Fruit fly (Drosophila melanogaster) whole organism, embryonic: ENCODE data around the gene Atg18b.

Experiments used
- Antp ChIP-seq: fragments of 200-800 bp; sonication (Bioruptor generic); optimal IDR thresholded peaks from 3 replicates; lab custom pipeline; 2016; ENCODE audit warnings: missing biosample characterization, missing genetic modification characterization
- B-H1 ChIP-seq: fragments of 200-800 bp; sonication (Bioruptor generic); IDR thresholded peaks from 3 replicates; pipeline ENCODE4 v1.3.6; 2022; ENCODE audit warnings: missing biosample characterization, missing genetic modification characterization
- CG12391 ChIP-seq: fragments of 200-800 bp; sonication (Bioruptor generic); optimal IDR thresholded peaks from 3 replicates; lab custom pipeline; 2018; ENCODE audit warnings: missing biosample characterization, mild to moderate bottlenecking, missing genetic modification characterization, moderate library complexity
- CG13424 ChIP-seq: fragments of 200-800 bp; sonication (Bioruptor generic); optimal IDR thresholded peaks from 2 replicates; lab custom pipeline; 2019; ENCODE audit warnings: missing biosample characterization, mild to moderate bottlenecking, missing genetic modification characterization, moderate library complexity
- CG13894 ChIP-seq: fragments of 200-800 bp; sonication (Bioruptor generic); optimal IDR thresholded peaks from 3 replicates; lab custom pipeline; 2018; ENCODE audit warnings: missing biosample characterization, mild to moderate bottlenecking, missing genetic modification characterization, moderate library complexity
- CG15514 ChIP-seq: fragments of 200-800 bp; sonication (Bioruptor generic); optimal IDR thresholded peaks from 3 replicates; lab custom pipeline; 2017; ENCODE audit warnings: missing biosample characterization, missing genetic modification characterization, mild to moderate bottlenecking, moderate library complexity, missing genetic modification reagents
- CG17361 ChIP-seq: fragments of 200-800 bp; sonication (Bioruptor generic); IDR thresholded peaks from 3 replicates; pipeline ENCODE4 v1.3.6; 2022; ENCODE audit warnings: missing biosample characterization, missing genetic modification characterization
- CG2120 ChIP-seq: fragments of 200-800 bp; sonication (Bioruptor generic); optimal IDR thresholded peaks from 3 replicates; lab custom pipeline; 2016; ENCODE audit warnings: missing biosample characterization, missing genetic modification characterization
- CG2202 ChIP-seq: fragments of 200-800 bp; sonication (Bioruptor generic); optimal IDR thresholded peaks from 2 replicates; lab custom pipeline; 2018; ENCODE audit warnings: missing biosample characterization, mild to moderate bottlenecking, missing genetic modification characterization
- CG30020 ChIP-seq: fragments of 200-800 bp; optimal IDR thresholded peaks from 2 replicates; lab custom pipeline; 2019; ENCODE audit warnings: missing biosample characterization, mild to moderate bottlenecking, missing genetic modification characterization, moderate library complexity
- CG32772 ChIP-seq: fragments of 200-800 bp; sonication (Bioruptor generic); IDR thresholded peaks from 2 replicates; pipeline ENCODE4 v1.3.6; 2022; ENCODE audit warnings: missing biosample characterization, missing genetic modification characterization
- CG33557 ChIP-seq: fragments of 200-800 bp; sonication (Bioruptor generic); optimal IDR thresholded peaks from 2 replicates; lab custom pipeline; 2019; ENCODE audit warnings: missing biosample characterization, mild to moderate bottlenecking, missing genetic modification characterization, moderate library complexity
- CG5180 ChIP-seq: fragments of 200-800 bp; sonication (Bioruptor generic); optimal IDR thresholded peaks from 3 replicates; lab custom pipeline; 2017; ENCODE audit warnings: missing biosample characterization, missing genetic modification characterization, mild to moderate bottlenecking, moderate library complexity, missing genetic modification reagents
- CG8765 ChIP-seq: fragments of 200-800 bp; sonication (Bioruptor generic); IDR thresholded peaks from 2 replicates; pipeline ENCODE4 v1.3.6; 2022; ENCODE audit warnings: missing biosample characterization, missing genetic modification characterization
- CG8924 ChIP-seq: fragments of 200-800 bp; optimal IDR thresholded peaks from 3 replicates; lab custom pipeline; 2019; ENCODE audit warnings: missing biosample characterization, mild to moderate bottlenecking, missing genetic modification characterization, moderate library complexity
- CHES-1-like ChIP-seq: fragments of 200-800 bp; sonication (Bioruptor generic); optimal IDR thresholded peaks from 2 replicates; lab custom pipeline; 2016; ENCODE audit warnings: missing biosample characterization, missing genetic modification characterization
- D ChIP-seq, 2 experiments: fragments of 200-800 bp in 1 of 2; fragments of >200 bp in 1 of 2; sonication (Bioruptor generic) in 1 of 2; optimal IDR thresholded peaks; 2 replicates in 1 of 2; 3 replicates in 1 of 2; lab custom pipeline; 2017; ENCODE audit warnings: mild to moderate bottlenecking in 1 of 2, missing biosample characterization in 1 of 2, missing genetic modification characterization in 1 of 2, missing genetic modification reagents in 1 of 2
- E2f2 ChIP-seq: fragments of 200-800 bp; sonication (Bioruptor generic); IDR thresholded peaks from 2 replicates; pipeline ENCODE4 v1.3.6; 2022; ENCODE audit warnings: missing biosample characterization, missing genetic modification characterization
- HLH54F ChIP-seq: fragments of 200-800 bp; sonication (Bioruptor generic); optimal IDR thresholded peaks from 3 replicates; lab custom pipeline; 2016; ENCODE audit warnings: missing biosample characterization, missing genetic modification characterization
- HmgZ ChIP-seq: fragments of 200-800 bp; sonication (Bioruptor generic); optimal IDR thresholded peaks from 2 replicates; lab custom pipeline; 2018; ENCODE audit warnings: missing biosample characterization, mild to moderate bottlenecking, missing genetic modification characterization
- Hr3 ChIP-seq: fragments of 200-800 bp; sonication (Bioruptor generic); optimal IDR thresholded peaks from 3 replicates; lab custom pipeline; 2016; ENCODE audit warnings: missing biosample characterization, missing genetic modification characterization
- Hsf ChIP-seq: fragments of 200-800 bp; sonication (Bioruptor generic); optimal IDR thresholded peaks from 3 replicates; lab custom pipeline; 2016; ENCODE audit warnings: missing biosample characterization, missing genetic modification characterization
- Lhr ChIP-seq: fragments of 200-800 bp; sonication (Bioruptor generic); optimal IDR thresholded peaks from 3 replicates; lab custom pipeline; 2017; ENCODE audit warnings: mild to moderate bottlenecking, missing biosample characterization, missing genetic modification reagents, missing genetic modification characterization
- MBD-R2 ChIP-seq: fragments of 200-800 bp; sonication (Bioruptor generic); IDR thresholded peaks from 2 replicates; pipeline ENCODE4 v1.3.6; 2022; ENCODE audit warnings: missing biosample characterization, missing genetic modification characterization
- MESR4 ChIP-seq: fragments of 200-800 bp; sonication (Bioruptor generic); optimal IDR thresholded peaks from 2 replicates; lab custom pipeline; 2018; ENCODE audit warnings: missing biosample characterization, mild to moderate bottlenecking, missing genetic modification characterization, moderate library complexity
- NC2β ChIP-seq: fragments of 200-800 bp; sonication (Bioruptor generic); optimal IDR thresholded peaks from 2 replicates; lab custom pipeline; 2016; ENCODE audit warnings: missing biosample characterization, missing genetic modification characterization
- Scr ChIP-seq: fragments of 200-800 bp; sonication (Bioruptor generic); IDR thresholded peaks from 2 replicates; pipeline ENCODE4 v1.3.6; 2022; ENCODE audit warnings: missing biosample characterization, missing genetic modification characterization; ENCODE audit not compliant: partially characterized antibody
- Sox102F ChIP-seq: fragments of 200-800 bp; sonication (Bioruptor generic); optimal IDR thresholded peaks from 2 replicates; lab custom pipeline; 2018; ENCODE audit warnings: missing biosample characterization, mild to moderate bottlenecking, missing genetic modification characterization, moderate library complexity
- TFAM ChIP-seq: fragments of 200-800 bp; sonication (Bioruptor generic); optimal IDR thresholded peaks from 2 replicates; lab custom pipeline; 2017; ENCODE audit warnings: missing biosample characterization, missing genetic modification characterization, inconsistent platforms
- Trl ChIP-seq, 3 experiments: fragments of >200 bp in 2 of 3; fragments of 200-800 bp in 1 of 3; sonication (Bioruptor generic) in 1 of 3; optimal IDR thresholded peaks; 2 replicates in 1 of 3; 3 replicates in 2 of 3; lab custom pipeline; 2016 to 2017; ENCODE audit warnings: missing biosample characterization in 1 of 3, missing genetic modification characterization in 1 of 3
- abd-A ChIP-seq: fragments of 200-800 bp; sonication (Bioruptor generic); optimal IDR thresholded peaks from 3 replicates; lab custom pipeline; 2019; ENCODE audit warnings: missing biosample characterization, mild to moderate bottlenecking, missing genetic modification characterization, moderate library complexity
- croc ChIP-seq: fragments of 200-800 bp; sonication (Bioruptor generic); conservative IDR thresholded peaks from 3 replicates; pipeline ENCODE4 v1.3.6; 2022; ENCODE audit warnings: missing biosample characterization, missing genetic modification characterization
- dati ChIP-seq: fragments of 200-800 bp; sonication (Bioruptor generic); IDR thresholded peaks from 2 replicates; pipeline ENCODE4 v1.3.6; 2022; ENCODE audit warnings: missing biosample characterization, missing genetic modification characterization
- dm ChIP-seq: fragments of 200-800 bp; sonication (Bioruptor generic); optimal IDR thresholded peaks from 3 replicates; lab custom pipeline; 2016; ENCODE audit warnings: missing biosample characterization, missing genetic modification characterization
- dmrt11E ChIP-seq: fragments of 200-800 bp; sonication (Bioruptor generic); optimal IDR thresholded peaks from 3 replicates; lab custom pipeline; 2018; ENCODE audit warnings: missing biosample characterization, mild to moderate bottlenecking, missing genetic modification characterization, moderate library complexity
- dysf ChIP-seq: fragments of 200-800 bp; sonication (Bioruptor generic); IDR thresholded peaks from 3 replicates; pipeline ENCODE4 v1.3.6; 2022; ENCODE audit warnings: missing biosample characterization, missing genetic modification characterization
- emc ChIP-seq: fragments of 200-800 bp; sonication (Bioruptor generic); optimal IDR thresholded peaks from 2 replicates; lab custom pipeline; 2016; ENCODE audit warnings: missing biosample characterization, missing genetic modification characterization
- exex ChIP-seq: fragments of 200-800 bp; sonication (Bioruptor generic); optimal IDR thresholded peaks from 4 replicates; lab custom pipeline; 2018; ENCODE audit warnings: missing biosample characterization, mild to moderate bottlenecking, missing genetic modification characterization, moderate library complexity
- fd64A ChIP-seq: fragments of 200-800 bp; sonication (Bioruptor generic); optimal IDR thresholded peaks from 3 replicates; lab custom pipeline; 2018; ENCODE audit warnings: missing biosample characterization, mild to moderate bottlenecking, missing genetic modification characterization
- grau ChIP-seq: fragments of 200-800 bp; optimal IDR thresholded peaks from 3 replicates; lab custom pipeline; 2019; ENCODE audit warnings: missing biosample characterization, mild to moderate bottlenecking, missing genetic modification characterization, moderate library complexity
- gro ChIP-seq: fragments of 200-800 bp; sonication (Bioruptor generic); optimal IDR thresholded peaks from 2 replicates; lab custom pipeline; 2016; ENCODE audit warnings: missing biosample characterization, missing genetic modification characterization
- kah ChIP-seq: fragments of 200-800 bp; sonication (Bioruptor generic); optimal IDR thresholded peaks from 2 replicates; lab custom pipeline; 2018; ENCODE audit warnings: missing biosample characterization, mild to moderate bottlenecking, missing genetic modification characterization
- lbe ChIP-seq: fragments of 200-800 bp; sonication (Bioruptor generic); optimal IDR thresholded peaks from 2 replicates; lab custom pipeline; 2016; ENCODE audit warnings: missing biosample characterization, mild to moderate bottlenecking, missing genetic modification characterization
- pfk ChIP-seq: fragments of 200-800 bp; sonication (Bioruptor generic); optimal IDR thresholded peaks from 2 replicates; lab custom pipeline; 2018; ENCODE audit warnings: missing biosample characterization, mild to moderate bottlenecking, missing genetic modification characterization, moderate library complexity
- pros ChIP-seq: fragments of 200-800 bp; sonication (Bioruptor generic); optimal IDR thresholded peaks from 3 replicates; lab custom pipeline; 2019; ENCODE audit warnings: missing biosample characterization, mild to moderate bottlenecking, missing genetic modification characterization, moderate library complexity
- pum ChIP-seq: fragments of 200-800 bp; sonication (Bioruptor generic); optimal IDR thresholded peaks from 2 replicates; lab custom pipeline; 2016; ENCODE audit warnings: missing biosample characterization, missing genetic modification characterization
- scrt ChIP-seq: fragments of 200-800 bp; sonication (Bioruptor generic); optimal IDR thresholded peaks from 2 replicates; lab custom pipeline; 2018; ENCODE audit warnings: missing biosample characterization, mild to moderate bottlenecking, missing genetic modification characterization, moderate library complexity
- sna ChIP-seq: fragments of 200-800 bp; sonication (Bioruptor generic); IDR thresholded peaks from 2 replicates; pipeline ENCODE4 v1.3.6; 2022; ENCODE audit warnings: missing biosample characterization, missing genetic modification characterization; ENCODE audit not compliant: partially characterized antibody
- ssp ChIP-seq: fragments of 200-800 bp; sonication (Bioruptor generic); IDR thresholded peaks from 2 replicates; pipeline ENCODE4 v1.3.6; 2022; ENCODE audit warnings: missing biosample characterization, missing genetic modification characterization
- tio ChIP-seq: fragments of 200-800 bp; sonication (Bioruptor generic); optimal IDR thresholded peaks from 2 replicates; lab custom pipeline; 2017; ENCODE audit warnings: missing biosample characterization, missing genetic modification characterization, inconsistent platforms

Gene Atg18b

DNA sequence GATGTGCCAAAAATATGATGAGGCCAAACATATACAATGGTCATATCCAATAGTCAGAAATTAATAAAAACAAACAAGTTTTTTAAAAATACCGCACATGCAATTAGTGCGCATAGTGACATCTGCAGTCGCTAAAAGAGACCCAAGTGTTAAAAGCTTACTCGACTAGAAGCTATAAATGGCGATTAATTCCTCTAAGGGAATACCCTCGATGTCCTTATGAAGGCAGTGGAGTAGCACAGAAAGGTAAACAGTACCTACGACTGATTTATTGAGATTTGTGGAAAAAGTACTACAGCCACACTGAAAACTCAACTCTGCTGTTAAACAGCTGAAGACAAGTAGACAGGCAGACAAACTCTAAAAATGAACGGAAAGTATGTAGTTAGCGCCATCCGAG, 40.5 kb upstream of the Atg18b start (continued):
- no peak for TF ChIP-seq tio (GFP tag; lab: Kevin White, UChicago)
- peak; percentile 17 for TF ChIP-seq CG33557
- peak; percentile 33 for TF ChIP-seq grau
- peak; percentile 7 for TF ChIP-seq CG8924
- TF ChIP-seq kah (GFP tag; lab: Kevin White, UChicago) = no peak
- peak; percentile 25 for TF ChIP-seq pum (GFP tag; lab: Kevin White, UChicago)
- TF ChIP-seq CG5180 (GFP tag; lab: Kevin White, UChicago) = no peak
- TF ChIP-seq fd64A (GFP tag; lab: Kevin White, UChicago) = no peak
- no peak for TF ChIP-seq sna
- TF ChIP-seq dysf = no peak
- no peak for TF ChIP-seq scrt (GFP tag; lab: Kevin White, UChicago)
- peak; percentile 75 for TF ChIP-seq CG30020 (tag; lab: Kevin White, UChicago)
- no peak for TF ChIP-seq B-H1 (GFP tag; lab: Robert Waterston, UW)
- TF ChIP-seq dmrt11E (tag; lab: Kevin White, UChicago) = peak; percentile 7
- TF ChIP-seq HmgZ (tag; lab: Kevin White, UChicago) = peak; percentile 22
- TF ChIP-seq exex (tag; lab: Kevin White, UChicago) = no peak
- TF ChIP-seq ssp (GFP tag; lab: Robert Waterston, UW) = no peak; the same call in none of the 2 replicates
- TF ChIP-seq gro = peak; percentile 57
- no peak for TF ChIP-seq CG32772 (GFP tag; lab: Robert Waterston, UW)
- no peak for TF ChIP-seq D (optimal IDR thresholded peaks at IDR 0.05; lab: Kevin White, UChicago)
- peak; percentile 25 for TF ChIP-seq D (GFP tag; optimal IDR thresholded peaks at IDR 0.05; lab: Kevin White, UChicago)
- TF ChIP-seq dati (GFP tag; lab: Robert Waterston, UW) = no peak
- no peak for TF ChIP-seq Hr3 (GFP tag; lab: Kevin White, UChicago)
- TF ChIP-seq Trl (optimal IDR thresholded peaks at IDR 0.05; lab: Kevin White, UChicago) = no peak
- TF ChIP-seq Trl (GFP tag; optimal IDR thresholded peaks at IDR 0.05; lab: Kevin White, UChicago) = peak; percentile 39
- TF ChIP-seq MBD-R2 (GFP tag; lab: Robert Waterston, UW) = 0 out of 2 replicates have a peak, but pooled peaks have one; percentile 48
- peak; percentile 13 for TF ChIP-seq Hsf (GFP tag; lab: Kevin White, UChicago)
- peak; percentile 72 for TF ChIP-seq CG15514
- 0 out of 3 replicates have a peak, but pooled peaks have one; percentile 28 for TF ChIP-seq CG17361 (GFP tag; lab: Robert Waterston, UW)
- peak; percentile 34 for TF ChIP-seq Lhr (GFP tag; lab: Kevin White, UChicago)
- TF ChIP-seq E2f2 (GFP tag; lab: Robert Waterston, UW) = peak; percentile 43
- peak; percentile 16 for TF ChIP-seq CHES-1-like (GFP tag; lab: Kevin White, UChicago)
- peak; percentile 32 for TF ChIP-seq dm
- TF ChIP-seq croc (GFP tag; lab: Robert Waterston, UW) = no peak
- no peak for TF ChIP-seq pros (GFP tag; lab: Kevin White, UChicago)
- TF ChIP-seq CG2202 (tag; lab: Kevin White, UChicago) = peak; percentile 19
- no peak for TF ChIP-seq TFAM (GFP tag; lab: Kevin White, UChicago)
- no peak for TF ChIP-seq Sox102F (GFP tag; lab: Kevin White, UChicago)
- peak; percentile 5 for TF ChIP-seq HLH54F
- TF ChIP-seq CG2120 = peak; percentile 22
- no peak for TF ChIP-seq CG8765 (GFP tag; lab: Robert Waterston, UW)
- TF ChIP-seq lbe (GFP tag; lab: Kevin White, UChicago) = peak; percentile 23
- no peak for TF ChIP-seq abd-A (tag; lab: Kevin White, UChicago)
- TF ChIP-seq CG13894 = peak; percentile 55
- TF ChIP-seq Scr = peak; percentile 43
- TF ChIP-seq pfk = no peak
- TF ChIP-seq Antp (GFP tag; lab: Kevin White, UChicago) = peak; percentile 54
- TF ChIP-seq CG12391 = peak; percentile 34
- no peak for TF ChIP-seq MESR4 (GFP tag; lab: Kevin White, UChicago)
- TF ChIP-seq emc (GFP tag; lab: Kevin White, UChicago) = no peak
- TF ChIP-seq NC2β = peak; percentile 24
- peak; percentile 1 for TF ChIP-seq CG13424 (tag; lab: Kevin White, UChicago)
